Worm (Caenorhabditis elegans) whole organism, L2 larva: ENCODE data around the gene fbxa-64.

Source experiments
- blmp-1 ChIP-seq: sonication (generic microtip); optimal IDR thresholded peaks from 2 replicates; lab custom pipeline; 2017; ENCODE audit warnings: missing genetic modification characterization, mild to moderate bottlenecking, missing compliant biosample characterization, antibody characterized with exemption, moderate library complexity; ENCODE audit not compliant: insufficient read depth
- unc-62 ChIP-seq: fragments of 150-350 bp; optimal IDR thresholded peaks from 2 replicates; lab custom pipeline; 2014; ENCODE audit warnings: missing biosample characterization, missing genetic modification reagents, missing genetic modification characterization
- ztf-4 ChIP-seq: fragments of 150-350 bp; optimal IDR thresholded peaks from 2 replicates; lab custom pipeline; 2014; ENCODE audit warnings: missing biosample characterization, missing genetic modification characterization

ce11 chrV:3320005-3320404 lies 42.1 kb upstream of the fbxa-64 start, which contains the start of gene F35F10.14:
- TF ChIP-seq ztf-4 (tag; lab: Kevin White, UChicago) (no peak), blmp-1 (tag; lab: Kevin White, UChicago) (no peak), unc-62 (GFP tag; lab: Kevin White, UChicago) (no peak)
